Worm (Caenorhabditis elegans) whole organism, late embryonic: ENCODE data around the gene Y7A9A.1.

Experiments
- C38D4.7 ChIP-seq: fragments of 200-800 bp; sonication (Bioruptor generic); optimal IDR thresholded peaks from 2 replicates; lab custom pipeline; 2018; ENCODE audit warnings: mild to moderate bottlenecking, missing genetic modification characterization, moderate library complexity, missing compliant biosample characterization
- Y22D7AL.16 ChIP-seq: sonication (generic microtip); optimal IDR thresholded peaks from 2 replicates; lab custom pipeline; 2016; ENCODE audit warnings: missing genetic modification characterization, missing compliant biosample characterization
- elt-4 ChIP-seq: sonication (generic microtip); optimal IDR thresholded peaks from 2 replicates; lab custom pipeline; 2016; ENCODE audit warnings: missing genetic modification characterization, missing compliant biosample characterization
- fax-1 ChIP-seq: sonication (generic microtip); optimal IDR thresholded peaks from 2 replicates; lab custom pipeline; 2016; ENCODE audit warnings: missing genotype, missing genetic modification characterization, missing compliant biosample characterization
- nhr-11 ChIP-seq: fragments of 150-350 bp; optimal IDR thresholded peaks from 2 replicates; lab custom pipeline; 2014; ENCODE audit warnings: missing biosample characterization, missing genetic modification characterization
- odd-2 ChIP-seq: sonication (generic microtip); optimal IDR thresholded peaks from 2 replicates; lab custom pipeline; 2017; ENCODE audit warnings: antibody characterized with exemption, mild to moderate bottlenecking, missing genetic modification characterization, missing compliant biosample characterization
- pat-9 ChIP-seq: fragments of 200-800 bp; sonication (Bioruptor generic); optimal IDR thresholded peaks from 2 replicates; lab custom pipeline; 2018; ENCODE audit warnings: mild to moderate bottlenecking, missing genetic modification characterization, moderate library complexity, missing compliant biosample characterization
- pha-2 ChIP-seq: sonication (generic microtip); optimal IDR thresholded peaks from 2 replicates; lab custom pipeline; 2017; ENCODE audit warnings: mild to moderate bottlenecking, missing genetic modification characterization, missing compliant biosample characterization
- pha-4 ChIP-seq: fragments of 150-350 bp; optimal IDR thresholded peaks from 2 replicates; lab custom pipeline; 2018; ENCODE audit warnings: missing biosample characterization, missing genetic modification reagents, missing genetic modification characterization
- sdc-2 ChIP-seq: sonication (generic microtip); optimal IDR thresholded peaks from 2 replicates; lab custom pipeline; 2016; ENCODE audit warnings: missing genotype, missing genetic modification characterization, missing compliant biosample characterization
- ttx-3 ChIP-seq: sonication (generic microtip); optimal IDR thresholded peaks from 2 replicates; lab custom pipeline; 2016; ENCODE audit warnings: missing genetic modification reagents, missing genetic modification characterization, missing compliant biosample characterization

DNA sequence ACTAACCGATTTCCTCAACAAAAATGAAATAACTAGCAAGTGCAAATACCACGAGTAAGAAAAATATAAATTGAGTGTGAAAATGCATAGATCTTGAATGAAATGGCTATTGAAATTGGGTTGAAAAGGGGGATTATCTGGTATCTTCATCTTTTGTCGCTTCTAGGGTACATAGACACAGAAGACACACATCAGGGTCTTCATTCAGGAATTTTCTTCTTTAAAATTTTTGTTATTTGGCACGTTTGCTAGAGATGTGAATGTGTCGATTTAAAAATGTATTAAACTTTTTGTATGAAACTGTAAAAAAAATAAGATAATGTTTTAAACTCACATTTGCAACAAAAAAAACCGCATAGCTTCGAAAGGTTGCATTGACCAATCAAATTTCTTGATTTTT lies 49.8 kb upstream of the Y7A9A.1 start, which contains the start of gene Y105C5B.25:
- TF ChIP-seq odd-2 (tag; lab: Kevin White, UChicago) (no peak), elt-4 (tag; lab: Kevin White, UChicago) (no peak), nhr-11 (tag; lab: Kevin White, UChicago) (no peak), pha-2 (tag; lab: Kevin White, UChicago) (no peak), ttx-3 (tag; lab: Kevin White, UChicago) (no peak), fax-1 (tag; lab: Kevin White, UChicago) (no peak), C38D4.7 (GFP tag; lab: Kevin White, UChicago) (no peak), pha-4 (tag; lab: Kevin White, UChicago) (no peak), Y22D7AL.16 (tag; lab: Kevin White, UChicago) (no peak), sdc-2 (tag; lab: Kevin White, UChicago) (no peak), pat-9 (tag; lab: Kevin White, UChicago) (no peak)
